Worm (Caenorhabditis elegans) whole organism, L4 larva: ENCODE measurements around the gene C06H5.11.
"Not testable (repeated sequence)": the region's sequence is repeated elsewhere in the genome, so short reads cannot be mapped to it uniquely, and the experiment has no call there.

Experiments used
- F49E8.2 ChIP-seq: sonication (generic microtip); optimal IDR thresholded peaks from 2 replicates; lab custom pipeline; 2016; ENCODE audit warnings: missing compliant biosample characterization, mild to moderate bottlenecking, missing genetic modification characterization, borderline replicate concordance
- R02D3.7 ChIP-seq: fragments of 150-350 bp; sonication (generic microtip); optimal IDR thresholded peaks from 3 replicates; lab custom pipeline; 2014; ENCODE audit warnings: missing biosample characterization, missing genetic modification characterization
- Y105C5A.15 ChIP-seq: fragments of 200-800 bp; sonication (Bioruptor generic); IDR thresholded peaks from 2 replicates; pipeline ENCODE4 v1.3.6; 2022; ENCODE audit warnings: missing genetic modification characterization, missing compliant biosample characterization
- Y48G9A.11 ChIP-seq: fragments of 200-800 bp; sonication (Bioruptor generic); IDR thresholded peaks from 2 replicates; pipeline ENCODE4 v1.3.6; 2022; ENCODE audit warnings: missing genetic modification reagents, missing genetic modification characterization, missing compliant biosample characterization
- Y75B8A.6 ChIP-seq: fragments of 200-800 bp; sonication (Bioruptor generic); IDR thresholded peaks from 2 replicates; pipeline ENCODE4 v1.3.6; 2022; ENCODE audit warnings: missing genetic modification reagents, missing genetic modification characterization, missing compliant biosample characterization
- aly-2 ChIP-seq: sonication (generic microtip); optimal IDR thresholded peaks from 2 replicates; lab custom pipeline; 2018; ENCODE audit warnings: missing biosample characterization, missing genetic modification characterization
- arid-1 ChIP-seq: fragments of 200-800 bp; sonication (Bioruptor generic); conservative IDR thresholded peaks from 2 replicates; pipeline ENCODE4 v1.3.6; 2022; ENCODE audit warnings: missing genetic modification reagents, missing genetic modification characterization, missing compliant biosample characterization
- ceh-28 ChIP-seq: fragments of 150-350 bp; optimal IDR thresholded peaks from 2 replicates; lab custom pipeline; 2014; ENCODE audit warnings: missing biosample characterization, missing genetic modification reagents, missing genetic modification characterization
- ceh-44 ChIP-seq: fragments of 200-800 bp; sonication (Bioruptor generic); IDR thresholded peaks from 2 replicates; pipeline ENCODE4 v1.3.6; 2022; ENCODE audit warnings: missing genetic modification reagents, missing genetic modification characterization, missing compliant biosample characterization
- ceh-82 ChIP-seq: sonication (generic microtip); optimal IDR thresholded peaks from 2 replicates; lab custom pipeline; 2017; ENCODE audit warnings: missing biosample characterization, missing genetic modification characterization
- ces-1 ChIP-seq: fragments of 150-350 bp; sonication (generic microtip); optimal IDR thresholded peaks from 4 replicates; lab custom pipeline; 2014; ENCODE audit warnings: missing biosample characterization, missing genetic modification reagents, missing genetic modification characterization
- cey-2 ChIP-seq: sonication (generic microtip); optimal IDR thresholded peaks from 3 replicates; lab custom pipeline; 2017; ENCODE audit warnings: missing genetic modification characterization, mild to moderate bottlenecking, missing compliant biosample characterization, antibody characterized with exemption, borderline replicate concordance; ENCODE audit not compliant: insufficient read depth
- daf-19 ChIP-seq: fragments of 200-800 bp; sonication (Bioruptor generic); conservative IDR thresholded peaks from 2 replicates; pipeline ENCODE4 v1.3.6; 2022; ENCODE audit warnings: missing genetic modification characterization, missing compliant biosample characterization
- daf-8 ChIP-seq: fragments of 200-800 bp; sonication (Bioruptor generic); IDR thresholded peaks from 2 replicates; pipeline ENCODE4 v1.3.6; 2022; ENCODE audit warnings: missing genetic modification characterization, missing compliant biosample characterization
- dmd-8 ChIP-seq: fragments of 200-800 bp; sonication (Bioruptor generic); IDR thresholded peaks from 2 replicates; pipeline ENCODE4 v1.3.6; 2022; ENCODE audit warnings: missing genetic modification characterization, missing compliant biosample characterization
- dpl-1 ChIP-seq: fragments of 150-350 bp; optimal IDR thresholded peaks from 2 replicates; lab custom pipeline; 2014; ENCODE audit warnings: missing biosample characterization, missing genetic modification reagents, missing genetic modification characterization
- duxl-1 ChIP-seq: sonication (generic microtip); optimal IDR thresholded peaks from 2 replicates; lab custom pipeline; 2016; ENCODE audit warnings: mild to moderate bottlenecking, missing genetic modification characterization, moderate library complexity, missing compliant biosample characterization; ENCODE audit not compliant: poor library complexity
- egl-43 ChIP-seq: fragments of 200-800 bp; sonication (Bioruptor generic); IDR thresholded peaks from 2 replicates; pipeline ENCODE4 v1.3.6; 2022; ENCODE audit warnings: missing genetic modification reagents, missing genetic modification characterization, missing compliant biosample characterization
- fos-1 ChIP-seq: fragments of 150-350 bp; optimal IDR thresholded peaks from 2 replicates; lab custom pipeline; 2014; ENCODE audit warnings: missing biosample characterization, missing genetic modification characterization
- jun-1 ChIP-seq: fragments of 150-350 bp; optimal IDR thresholded peaks from 2 replicates; lab custom pipeline; 2014; ENCODE audit warnings: missing biosample characterization, missing genetic modification reagents, missing genetic modification characterization
- lim-7 ChIP-seq: fragments of 200-800 bp; sonication (Bioruptor generic); IDR thresholded peaks from 2 replicates; pipeline ENCODE4 v1.3.6; 2022; ENCODE audit warnings: missing genetic modification characterization, missing compliant biosample characterization
- lin-13 ChIP-seq: fragments of 150-350 bp; optimal IDR thresholded peaks from 2 replicates; lab custom pipeline; 2014; ENCODE audit warnings: missing biosample characterization, missing genetic modification reagents, missing genetic modification characterization
- lin-15B ChIP-seq: fragments of 150-350 bp; sonication (generic microtip); optimal IDR thresholded peaks from 3 replicates; lab custom pipeline; 2014; ENCODE audit warnings: missing biosample characterization, missing genetic modification characterization
- lin-38 ChIP-seq: fragments of 200-800 bp; sonication (Bioruptor generic); IDR thresholded peaks from 2 replicates; pipeline ENCODE4 v1.3.6; 2022; ENCODE audit warnings: missing genetic modification reagents, missing genetic modification characterization, missing compliant biosample characterization
- lin-39 ChIP-seq: fragments of 150-350 bp; optimal IDR thresholded peaks from 2 replicates; lab custom pipeline; 2014; ENCODE audit warnings: missing biosample characterization, missing genetic modification reagents, missing genetic modification characterization
- lsy-2 ChIP-seq, 2 experiments: fragments of 150-350 bp in 1 of 2; sonication (generic microtip) in 1 of 2; optimal IDR thresholded peaks; 2 replicates each; lab custom pipeline; 2014 to 2017; ENCODE audit warnings: missing biosample characterization in 2 of 2, missing genetic modification characterization in 2 of 2
- madf-9 ChIP-seq: fragments of 200-800 bp; sonication (Bioruptor generic); conservative IDR thresholded peaks from 2 replicates; pipeline ENCODE4 v1.3.6; 2022; ENCODE audit warnings: missing genetic modification reagents, missing genetic modification characterization, missing compliant biosample characterization
- nhr-11 ChIP-seq: fragments of 150-350 bp; optimal IDR thresholded peaks from 2 replicates; lab custom pipeline; 2014; ENCODE audit warnings: missing biosample characterization, missing genetic modification characterization
- nhr-41 ChIP-seq: fragments of 200-800 bp; sonication (Bioruptor generic); IDR thresholded peaks from 2 replicates; pipeline ENCODE4 v1.3.6; 2022; ENCODE audit warnings: missing genetic modification reagents, missing genetic modification characterization, missing compliant biosample characterization
- nhr-42 ChIP-seq: fragments of 200-800 bp; sonication (Bioruptor generic); IDR thresholded peaks from 2 replicates; pipeline ENCODE4 v1.3.6; 2022; ENCODE audit warnings: missing genetic modification characterization, missing compliant biosample characterization
- nhr-48 ChIP-seq: sonication (generic microtip); optimal IDR thresholded peaks from 2 replicates; lab custom pipeline; 2016; ENCODE audit warnings: mild to moderate bottlenecking, missing genetic modification characterization, missing compliant biosample characterization
- nhr-6 ChIP-seq: fragments of 150-350 bp; optimal IDR thresholded peaks from 2 replicates; lab custom pipeline; 2014; ENCODE audit warnings: missing biosample characterization, missing genetic modification characterization
- pha-4 ChIP-seq, 2 experiments: fragments of 150-350 bp in 1 of 2; fragments of 200-800 bp in 1 of 2; sonication (Bioruptor generic) in 1 of 2; IDR thresholded peaks in 1 of 2; optimal IDR thresholded peaks in 1 of 2; 2 replicates each; pipeline versions ENCODE4 v1.3.6 to Lab custom; 2014 to 2022; ENCODE audit warnings: missing genetic modification characterization in 2 of 2, missing genetic modification reagents in 2 of 2, missing biosample characterization in 1 of 2, missing compliant biosample characterization in 1 of 2
- saeg-2 ChIP-seq: fragments of 200-800 bp; sonication (Bioruptor generic); IDR thresholded peaks from 2 replicates; pipeline ENCODE4 v1.3.6; 2022; ENCODE audit warnings: missing genetic modification reagents, missing genetic modification characterization, missing compliant biosample characterization
- spr-3 ChIP-seq: fragments of 200-800 bp; sonication (Bioruptor generic); optimal IDR thresholded peaks from 2 replicates; lab custom pipeline; 2018; ENCODE audit warnings: mild to moderate bottlenecking, missing genetic modification characterization, missing compliant biosample characterization
- tra-1 ChIP-seq: fragments of 200-800 bp; sonication (Bioruptor generic); IDR thresholded peaks from 2 replicates; pipeline ENCODE4 v1.3.6; 2022; ENCODE audit warnings: missing genetic modification reagents, missing genetic modification characterization, missing compliant biosample characterization
- unc-62 ChIP-seq, 3 experiments: fragments of 150-350 bp in 1 of 3; sonication (generic microtip); optimal IDR thresholded peaks in 2 of 3; peaks in 1 of 3; 1 replicate in 1 of 3; 2 replicates in 2 of 3; lab custom pipeline; 2014 to 2017; ENCODE audit warnings: missing biosample characterization in 3 of 3, missing genetic modification characterization in 3 of 3, missing genetic modification reagents in 3 of 3, missing genotype in 1 of 3
- vab-7 ChIP-seq: fragments of 200-800 bp; sonication (Bioruptor generic); IDR thresholded peaks from 2 replicates; pipeline ENCODE4 v1.3.6; 2022; ENCODE audit warnings: missing genetic modification reagents, missing genetic modification characterization, missing compliant biosample characterization
- zag-1 ChIP-seq: fragments of 150-350 bp; optimal IDR thresholded peaks from 2 replicates; lab custom pipeline; 2014; ENCODE audit warnings: missing biosample characterization, missing genetic modification characterization
- zfp-2 ChIP-seq: sonication (generic microtip); optimal IDR thresholded peaks from 2 replicates; lab custom pipeline; 2016; ENCODE audit warnings: mild to moderate bottlenecking, missing genetic modification characterization, missing compliant biosample characterization
- ztf-7 ChIP-seq: fragments of 150-350 bp; optimal IDR thresholded peaks from 2 replicates; lab custom pipeline; 2014; ENCODE audit warnings: missing biosample characterization, missing genetic modification characterization

The C06H5.11 gene

ce11 chrV:17870569-17870968 is 23.3 kb downstream of the C06H5.11 start, which contains the start of gene csn-1:
Gene csn-1, minus strand, starts transcription at chrV:17870651.
- TF ChIP-seq ces-1 (no peak), lin-38 (GFP tag; lab: Robert Waterston, UW) (peak; percentile 92), dpl-1 (GFP tag; lab: Kevin White, UChicago) (peak; percentile 8), daf-19 (GFP tag; lab: Robert Waterston, UW) (no peak), lsy-2 (tag; optimal IDR thresholded peaks at IDR 0.05; lab: Kevin White, UChicago) (peak in 1 of 2 experiments; percentile 47), lin-13 (GFP tag; lab: Kevin White, UChicago) (no peak), Y75B8A.6 (GFP tag; lab: Robert Waterston, UW) (no peak), ztf-7 (tag; lab: Kevin White, UChicago) (no peak)

ce11 chrV:17865309-17865708 is 28.6 kb downstream of the C06H5.11 start, which contains the start of gene Y59A8A.8:
Gene Y59A8A.8, plus strand, starts transcription at chrV:17865609.
- TF ChIP-seq lin-38 (GFP tag; lab: Robert Waterston, UW); nhr-11 (tag; lab: Kevin White, UChicago); spr-3 (GFP tag; lab: Kevin White, UChicago): not testable (repeated sequence)

- peak; percentile 31 for TF ChIP-seq F49E8.2 (tag; lab: Kevin White, UChicago)
- TF ChIP-seq jun-1 = no peak
Measured at ce11 chrV:17859519-17859918, 34.3 kb downstream of the C06H5.11 start.

- TF ChIP-seq arid-1 (GFP tag; lab: Robert Waterston, UW) (no peak), ceh-44 (GFP tag; lab: Robert Waterston, UW) (no peak), nhr-42 (GFP tag; lab: Robert Waterston, UW) (no peak), aly-2 (tag; lab: Kevin White, UChicago) (no peak), R02D3.7 (tag; lab: Kevin White, UChicago) (no peak), daf-19 (GFP tag; lab: Robert Waterston, UW) (no peak), saeg-2 (GFP tag; lab: Robert Waterston, UW) (no peak), lsy-2 (tag; optimal IDR thresholded peaks at IDR 0.05; lab: Kevin White, UChicago) (no peak), zfp-2 (tag; lab: Kevin White, UChicago) (no peak), nhr-6 (no peak), pha-4 (GFP tag; IDR thresholded peaks at IDR 0.05; lab: Robert Waterston, UW) (no peak), pha-4 (tag; optimal IDR thresholded peaks at IDR 0.05; lab: Kevin White, UChicago) (no peak), dmd-8 (no peak), madf-9 (GFP tag; lab: Robert Waterston, UW) (no peak), Y48G9A.11 (GFP tag; lab: Robert Waterston, UW) (no peak), zag-1 (tag; lab: Kevin White, UChicago) (no peak), daf-8 (GFP tag; lab: Robert Waterston, UW) (no peak), fos-1 (no peak), nhr-48 (tag; lab: Kevin White, UChicago) (no peak)
- TF ChIP-seq, all 104 proteins: peak for 0
Measured at ce11 chrV:17859065-17859464, 34.8 kb downstream of the C06H5.11 start.

ce11 chrV:17857901-17858300 is 36.0 kb downstream of the C06H5.11 start:
- TF ChIP-seq lim-7 (GFP tag; lab: Robert Waterston, UW) (no peak), saeg-2 (GFP tag; lab: Robert Waterston, UW) (no peak), ceh-82 (tag; lab: Kevin White, UChicago) (no peak), lin-39 (tag; lab: Kevin White, UChicago) (no peak), ceh-44 (GFP tag; lab: Robert Waterston, UW) (0 out of 2 replicates have a peak, but pooled peaks have one; percentile 49), nhr-41 (no peak), ceh-28 (tag; lab: Kevin White, UChicago) (no peak), unc-62 (GFP tag; optimal IDR thresholded peaks at IDR 0.05 in 1 of 2; lab: Kevin White, UChicago) (peak in 1 of 2 experiments; percentile 99), unc-62 (tag; optimal IDR thresholded peaks at IDR 0.05; lab: Kevin White, UChicago) (no peak), madf-9 (GFP tag; lab: Robert Waterston, UW) (no peak), duxl-1 (tag; lab: Kevin White, UChicago) (peak; percentile 83), lin-15B (tag; lab: Kevin White, UChicago) (no peak), tra-1 (peak; percentile 33; the same call in 1 of the 2 replicates), Y48G9A.11 (GFP tag; lab: Robert Waterston, UW) (no peak), vab-7 (no peak), cey-2 (tag; lab: Kevin White, UChicago) (no peak), arid-1 (GFP tag; lab: Robert Waterston, UW) (peak; percentile 50), egl-43 (peak; percentile 76), daf-8 (GFP tag; lab: Robert Waterston, UW) (no peak), dmd-8 (no peak), daf-19 (GFP tag; lab: Robert Waterston, UW) (no peak), Y105C5A.15 (GFP tag; lab: Robert Waterston, UW) (no peak), R02D3.7 (tag; lab: Kevin White, UChicago) (no peak)
